Fruit fly (Drosophila melanogaster) whole organism, adult: Measurements from ENCODE around the gene pdm2.

Experiments used
- CG14711 ChIP-seq: fragments of 200-800 bp; sonication (Bioruptor generic); optimal IDR thresholded peaks from 2 replicates; lab custom pipeline; 2018; ENCODE audit warnings: missing biosample characterization, mild to moderate bottlenecking, missing genetic modification characterization, moderate library complexity
- CG1620 ChIP-seq: fragments of 200-800 bp; sonication (Bioruptor generic); optimal IDR thresholded peaks from 2 replicates; lab custom pipeline; 2016; ENCODE audit warnings: missing biosample characterization, missing genetic modification characterization
- CG33017 ChIP-seq: fragments of 200-800 bp; sonication (Bioruptor generic); optimal IDR thresholded peaks from 2 replicates; lab custom pipeline; 2018; ENCODE audit warnings: missing biosample characterization, mild to moderate bottlenecking, missing genetic modification characterization, moderate library complexity
- CG5204 ChIP-seq: fragments of 200-800 bp; sonication (Bioruptor generic); optimal IDR thresholded peaks from 2 replicates; lab custom pipeline; 2016; ENCODE audit warnings: missing biosample characterization, missing genetic modification characterization
- CG7101 ChIP-seq: fragments of 200-800 bp; sonication (Bioruptor generic); optimal IDR thresholded peaks from 2 replicates; lab custom pipeline; 2018; ENCODE audit warnings: missing biosample characterization, mild to moderate bottlenecking, missing genetic modification characterization, moderate library complexity
- Mnt ChIP-seq: fragments of 200-800 bp; sonication (Bioruptor generic); optimal IDR thresholded peaks from 2 replicates; lab custom pipeline; 2016; ENCODE audit warnings: missing biosample characterization, mild to moderate bottlenecking, missing genetic modification characterization
- bab1 ChIP-seq: fragments of 200-800 bp; sonication (Bioruptor generic); optimal IDR thresholded peaks from 3 replicates; lab custom pipeline; 2019; ENCODE audit warnings: missing biosample characterization, mild to moderate bottlenecking, missing genetic modification characterization, moderate library complexity
- cic ChIP-seq: fragments of 200-800 bp; sonication (Bioruptor generic); optimal IDR thresholded peaks from 2 replicates; lab custom pipeline; 2017; ENCODE audit warnings: missing biosample characterization, mild to moderate bottlenecking, missing genetic modification characterization, moderate library complexity
- cnc ChIP-seq, 2 experiments: fragments of >200 bp; optimal IDR thresholded peaks; 2 replicates each; lab custom pipeline; 2017
- kay ChIP-seq: fragments of 200-800 bp; sonication (Bioruptor generic); peaks from one replicate; lab custom pipeline; 2016; ENCODE audit warnings: missing biosample characterization, missing genetic modification characterization, borderline replicate concordance

DNA sequence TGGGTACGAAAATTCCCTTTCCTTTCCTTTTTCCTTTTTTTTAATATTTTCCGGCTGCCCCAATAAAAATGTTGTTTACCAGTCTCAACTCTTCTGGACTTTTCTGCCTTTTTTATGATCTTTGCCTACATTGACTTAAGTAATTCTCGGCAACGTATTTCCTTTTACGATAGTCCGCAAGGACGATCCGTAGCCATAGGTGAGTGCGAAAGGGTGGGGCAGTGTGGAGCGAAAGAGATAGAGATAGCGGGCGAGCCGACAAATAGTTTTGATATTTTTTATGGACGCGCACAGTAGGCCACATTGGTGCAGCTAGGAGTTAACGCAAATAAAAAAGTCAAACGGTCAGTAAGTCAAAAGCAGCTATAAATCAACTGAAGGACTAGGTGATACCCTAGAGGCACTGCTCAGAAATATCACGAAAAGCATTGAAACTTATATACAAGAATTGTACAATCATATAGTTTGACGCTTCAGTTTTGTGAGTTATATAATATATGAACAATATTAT lies 41.0 kb upstream of the pdm2 start:
- no peak for TF ChIP-seq CG5204 (GFP tag; lab: Kevin White, UChicago)
- no peak for TF ChIP-seq bab1
- no peak for TF ChIP-seq cic
- TF ChIP-seq CG14711 (tag; lab: Kevin White, UChicago), result no peak
- no peak for TF ChIP-seq kay
- no peak for TF ChIP-seq CG1620 (GFP tag; lab: Kevin White, UChicago)
- TF ChIP-seq CG7101, result no peak
- TF ChIP-seq CG33017, result no peak
- TF ChIP-seq Mnt (GFP tag; lab: Kevin White, UChicago), result no peak
- TF ChIP-seq cnc (optimal IDR thresholded peaks at IDR 0.05; lab: Kevin White, UChicago), result no peak
